Fruit fly (Drosophila melanogaster): ENCODE data around the gene CG42831.

CG42831 gene

DNA sequence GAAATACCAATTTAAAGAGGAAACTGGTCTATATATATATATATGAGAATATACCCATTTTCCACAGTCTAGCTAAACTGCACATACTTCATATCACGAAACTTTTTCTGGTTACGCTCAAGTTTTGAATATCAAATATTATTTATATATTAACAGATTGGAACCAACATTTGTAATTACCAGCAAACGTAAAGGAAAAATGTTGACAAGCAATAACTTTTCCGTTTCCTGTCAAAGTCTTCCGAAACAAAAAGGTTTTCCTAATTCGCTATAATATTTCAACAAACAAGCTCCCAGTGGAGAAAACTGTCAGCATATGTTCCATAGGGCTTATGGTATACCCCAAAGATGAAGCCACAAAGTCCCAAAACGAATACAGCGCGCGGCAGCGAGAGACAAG is at the start of gene CG42831:
Gene CG42831, plus strand, starts transcription at position 301 of the 400 bp plus-strand sequence.
- peak; percentile 25 for TF ChIP-seq Ets65A (GFP tag)
- TF ChIP-seq PHDP (tag; optimal IDR thresholded peaks at IDR 0.05): no peak

DNA sequence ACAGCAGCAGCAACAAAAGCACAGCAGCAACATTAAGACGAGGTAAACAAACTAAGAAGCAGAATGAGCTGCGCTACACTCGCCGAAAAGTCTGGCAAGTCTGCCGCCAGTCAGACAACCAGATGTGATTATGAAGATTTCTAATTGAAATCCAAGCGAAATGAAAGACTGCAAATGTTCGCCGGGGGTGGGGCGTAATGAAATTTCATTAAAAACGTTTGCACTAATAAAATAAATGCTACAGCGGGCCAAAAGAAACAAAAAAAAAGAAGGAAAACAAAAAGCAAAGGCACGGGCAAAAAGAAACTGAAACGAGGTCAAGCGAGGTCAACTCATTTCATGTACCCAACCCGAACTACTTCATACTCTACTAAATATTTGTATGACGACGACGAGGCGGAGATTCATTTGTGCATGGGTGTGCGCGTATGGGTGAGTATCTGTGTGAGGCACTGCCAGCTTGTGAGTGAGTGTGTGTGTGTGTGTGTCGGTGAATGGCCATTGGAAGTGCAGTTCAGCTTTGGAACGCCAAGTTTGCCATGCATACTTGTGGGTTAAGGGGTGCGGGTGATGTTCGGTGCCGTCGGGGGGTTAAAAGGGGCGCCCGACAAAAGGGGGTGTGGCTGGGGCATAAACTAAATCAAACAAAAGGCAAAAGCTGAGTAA is 48.0 kb upstream of the CG42831 start:
- TF ChIP-seq CG3065 (GFP tag; optimal IDR thresholded peaks at IDR 0.05) (peak; percentile 9), cg (GFP tag; optimal IDR thresholded peaks at IDR 0.05) (peak; percentile 85), vvl (GFP tag; IDR thresholded peaks at IDR 0.05) (peak; percentile 17; the same call in 1 of the 2 replicates), CG11504 (tag; optimal IDR thresholded peaks at IDR 0.05) (peak; percentile 6), CG6254 (GFP tag; optimal IDR thresholded peaks at IDR 0.05) (no peak), D19A (tag; optimal IDR thresholded peaks at IDR 0.05) (peak; percentile 89), lbe (GFP tag; optimal IDR thresholded peaks at IDR 0.05) (no peak), CG12769 (tag; optimal IDR thresholded peaks at IDR 0.05) (peak; percentile 27), CG2199 (GFP tag; IDR thresholded peaks at IDR 0.05) (peak; percentile 64; the same call in 2 of the 3 replicates), ci (GFP tag; IDR thresholded peaks at IDR 0.05) (peak; percentile 71), Pdp1 (GFP tag; optimal IDR thresholded peaks at IDR 0.05) (no peak), Blimp-1 (GFP tag; optimal IDR thresholded peaks at IDR 0.05) (peak; percentile 10), B-H2 (GFP tag; optimal IDR thresholded peaks at IDR 0.05) (no peak), kni (GFP tag; optimal IDR thresholded peaks at IDR 0.05) (peak; percentile 59), HLHmδ (GFP tag; optimal IDR thresholded peaks at IDR 0.05) (peak; percentile 61), ranshi (GFP tag; IDR thresholded peaks at IDR 0.05) (0 out of 2 replicates have a peak, but pooled peaks have one; percentile 14), rib (GFP tag; IDR thresholded peaks at IDR 0.05) (0 out of 2 replicates have a peak, but pooled peaks have one; percentile 55), CG8290 (GFP tag; optimal IDR thresholded peaks at IDR 0.05) (no peak), CG8290 (tag; optimal IDR thresholded peaks at IDR 0.05) (no peak), CG17612 (GFP tag; IDR thresholded peaks at IDR 0.05) (no peak), ttk (GFP tag; IDR thresholded peaks at IDR 0.05) (0 out of 2 replicates have a peak, but pooled peaks have one; percentile 3), sd (tag; optimal IDR thresholded peaks at IDR 0.05) (peak; percentile 16), zf30C (GFP tag; optimal IDR thresholded peaks at IDR 0.05) (peak; percentile 27), Ets97D (GFP tag; optimal IDR thresholded peaks at IDR 0.05) (no peak), Med (GFP tag) (peak; percentile 9), oc (tag; optimal IDR thresholded peaks at IDR 0.05) (peak; percentile 14), CG5180 (GFP tag; optimal IDR thresholded peaks at IDR 0.05) (peak; percentile 60), CG1233 (GFP tag; optimal IDR thresholded peaks at IDR 0.05) (no peak), Drgx (GFP tag; IDR thresholded peaks at IDR 0.05) (peak; percentile 6; the same call in 1 of the 2 replicates), E2f2 (GFP tag; IDR thresholded peaks at IDR 0.05) (no peak), ssp (GFP tag; IDR thresholded peaks at IDR 0.05) (no peak), fru (optimal IDR thresholded peaks at IDR 0.05) (no peak), NfI (GFP tag; optimal IDR thresholded peaks at IDR 0.05) (no peak), CG8281 (tag; optimal IDR thresholded peaks at IDR 0.05) (no peak), CG13775 (GFP tag; optimal IDR thresholded peaks at IDR 0.05) (no peak), CG1603 (tag; optimal IDR thresholded peaks at IDR 0.05) (no peak), z (GFP tag; IDR thresholded peaks at IDR 0.05) (peak; percentile 64; the same call in 1 of the 3 replicates), mirr (GFP tag; optimal IDR thresholded peaks at IDR 0.05) (no peak), Hr78 (GFP tag; optimal IDR thresholded peaks at IDR 0.05) (peak in 1 of 2 experiments; percentile 95), jing (GFP tag; optimal IDR thresholded peaks at IDR 0.05) (no peak), ham (GFP tag; IDR thresholded peaks at IDR 0.05) (no peak), CG3838 (GFP tag; optimal IDR thresholded peaks at IDR 0.05) (peak; percentile 46), crol (GFP tag; IDR thresholded peaks at IDR 0.05) (peak; percentile 95), Hr51 (GFP tag; optimal IDR thresholded peaks at IDR 0.05) (no peak), Taf1 (GFP tag; IDR thresholded peaks at IDR 0.05) (no peak), CG11456 (GFP tag; IDR thresholded peaks at IDR 0.05) (0 out of 3 replicates have a peak, but pooled peaks have one; percentile 33)

Data from whole organism, embryonic.